Fruit fly (Drosophila melanogaster): ENCODE results near the gene CG10555.

The CG10555 gene

DNA sequence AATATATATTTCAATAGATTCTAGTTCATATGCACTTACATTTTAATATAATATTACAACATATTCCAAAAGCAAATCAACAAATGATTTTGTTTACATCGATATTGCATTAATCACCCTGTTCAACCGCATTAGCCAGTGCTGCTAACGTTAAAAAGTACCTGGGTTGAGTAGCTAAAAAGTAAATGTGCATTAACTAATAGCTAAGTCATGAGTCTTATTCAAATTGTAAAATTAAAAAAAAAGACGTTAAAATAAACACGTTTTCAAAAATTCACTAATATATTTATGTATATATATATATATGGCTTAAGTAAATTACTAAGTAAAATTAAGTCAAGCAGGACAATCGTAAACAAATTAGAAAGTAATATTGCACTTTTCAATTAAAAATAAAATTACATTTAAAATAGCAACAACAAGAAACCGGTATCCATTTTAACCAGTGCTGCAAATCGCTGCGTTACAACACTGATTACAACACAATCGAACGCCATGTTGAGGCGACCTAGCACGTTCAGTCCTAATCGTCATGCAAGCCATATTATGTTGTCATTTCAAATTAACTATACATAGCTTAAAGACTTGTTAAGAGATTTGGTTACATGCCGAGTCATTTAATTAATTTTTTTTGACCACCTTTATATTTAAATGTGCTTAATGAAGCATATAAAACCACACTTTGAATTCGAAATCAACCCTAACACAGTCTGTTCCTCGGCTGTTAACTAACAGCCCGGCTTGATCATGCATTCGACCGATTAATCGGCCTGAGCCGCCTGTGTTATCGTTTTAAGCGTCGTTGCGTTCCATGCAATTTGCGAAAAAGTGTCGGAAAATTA is at the start of gene CG10555 (continued):
- TF ChIP-seq Nf-YC (tag; optimal IDR thresholded peaks at IDR 0.05) = peak; percentile 63
- TF ChIP-seq CG13424 (tag; optimal IDR thresholded peaks at IDR 0.05) = peak; percentile 96
- peak; percentile 45 for TF ChIP-seq Nf-YB (GFP tag; optimal IDR thresholded peaks at IDR 0.05)
- TF ChIP-seq Chrac-16 (GFP tag; optimal IDR thresholded peaks at IDR 0.05) = peak; percentile 80
- TF ChIP-seq CG32767 (GFP tag; IDR thresholded peaks at IDR 0.05) = peak; percentile 71; the same call in 1 of the 2 replicates
- TF ChIP-seq vfl (GFP tag; optimal IDR thresholded peaks at IDR 0.05) = peak; percentile 84
- TF ChIP-seq CG13296 (GFP tag; optimal IDR thresholded peaks at IDR 0.05) = peak; percentile 16
- TF ChIP-seq zf30C (GFP tag; optimal IDR thresholded peaks at IDR 0.05) = no peak
- TF ChIP-seq dmrt99B (tag; optimal IDR thresholded peaks at IDR 0.05) = peak; percentile 68
- TF ChIP-seq tna (GFP tag; IDR thresholded peaks at IDR 0.05; ENCODE audit: partially characterized antibody) = peak; percentile 69
- no peak for TF ChIP-seq ash1 (GFP tag; optimal IDR thresholded peaks at IDR 0.05)
- no peak for TF ChIP-seq CG3838 (GFP tag; optimal IDR thresholded peaks at IDR 0.05)
- TF ChIP-seq CG11723 (GFP tag; optimal IDR thresholded peaks at IDR 0.05) = peak; percentile 74
- TF ChIP-seq wdn (GFP tag; IDR thresholded peaks at IDR 0.05) = peak; percentile 83
- peak; percentile 57 for TF ChIP-seq Doc2 (GFP tag; IDR thresholded peaks at IDR 0.05)
- peak; percentile 75 for TF ChIP-seq CG4328 (GFP tag; optimal IDR thresholded peaks at IDR 0.05)
- peak; percentile 90 for TF ChIP-seq Mad (GFP tag; optimal IDR thresholded peaks at IDR 0.05)
- peak; percentile 82 for TF ChIP-seq ssp (GFP tag; IDR thresholded peaks at IDR 0.05)
- peak; percentile 90 for TF ChIP-seq zfh1 (GFP tag; IDR thresholded peaks at IDR 0.05)
- peak; percentile 97 for TF ChIP-seq zen (tag; optimal IDR thresholded peaks at IDR 0.05)
- TF ChIP-seq cwo (GFP tag; optimal IDR thresholded peaks at IDR 0.05) = peak; percentile 36
- TF ChIP-seq CG17359 (tag; optimal IDR thresholded peaks at IDR 0.05) = peak; percentile 57
- TF ChIP-seq CG15011 (GFP tag; optimal IDR thresholded peaks at IDR 0.05) = peak; percentile 11
- TF ChIP-seq CG12071 (GFP tag; optimal IDR thresholded peaks at IDR 0.05) = no peak
- peak; percentile 90 for TF ChIP-seq tin (GFP tag; optimal IDR thresholded peaks at IDR 0.05)
- peak; percentile 81 for TF ChIP-seq CG14860 (GFP tag; IDR thresholded peaks at IDR 0.05; ENCODE audit: partially characterized antibody)
- TF ChIP-seq CG42726 (GFP tag; IDR thresholded peaks at IDR 0.05; ENCODE audit: partially characterized antibody) = peak; percentile 56; the same call in 1 of the 2 replicates
- TF ChIP-seq gcm2 (GFP tag; optimal IDR thresholded peaks at IDR 0.05) = peak; percentile 71
- peak; percentile 76 for TF ChIP-seq dan (GFP tag; IDR thresholded peaks at IDR 0.05)
- peak; percentile 41 for TF ChIP-seq Lhr (GFP tag; optimal IDR thresholded peaks at IDR 0.05)
- TF ChIP-seq mld (GFP tag; IDR thresholded peaks at IDR 0.05; ENCODE audit: partially characterized antibody) = peak; percentile 47; the same call in 1 of the 3 replicates
- TF ChIP-seq CG3281 (GFP tag; optimal IDR thresholded peaks at IDR 0.05) = peak; percentile 63
- peak; percentile 75 for TF ChIP-seq klu (GFP tag; IDR thresholded peaks at IDR 0.05)
- TF ChIP-seq chif (GFP tag; optimal IDR thresholded peaks at IDR 0.05) = peak; percentile 91 to 94
- TF ChIP-seq CG14667 (GFP tag; IDR thresholded peaks at IDR 0.05) = peak; percentile 60
- peak; percentile 89 for TF ChIP-seq Xbp1 (GFP tag; optimal IDR thresholded peaks at IDR 0.05)
- TF ChIP-seq Pdp1 (GFP tag; optimal IDR thresholded peaks at IDR 0.05) = peak; percentile 86 to 89
- TF ChIP-seq Bteb2 (GFP tag; optimal IDR thresholded peaks at IDR 0.05) = peak; percentile 88
- no peak for TF ChIP-seq Hr39 (optimal IDR thresholded peaks at IDR 0.05)
- TF ChIP-seq CG9932 (GFP tag; IDR thresholded peaks at IDR 0.05) = peak; percentile 92
- TF ChIP-seq CG8924 (tag; optimal IDR thresholded peaks at IDR 0.05) = peak; percentile 81
- TF ChIP-seq lilli (GFP tag; optimal IDR thresholded peaks at IDR 0.05) = peak; percentile 90
- no peak for TF ChIP-seq odd (GFP tag; optimal IDR thresholded peaks at IDR 0.05)
- peak; percentile 86 for TF ChIP-seq HLH3B (GFP tag; IDR thresholded peaks at IDR 0.05)
- peak; percentile 95 for TF ChIP-seq CG1603 (tag; optimal IDR thresholded peaks at IDR 0.05)
- peak; percentile 77 for TF ChIP-seq CG18599 (GFP tag; optimal IDR thresholded peaks at IDR 0.05)
- TF ChIP-seq HmgD (GFP tag; optimal IDR thresholded peaks at IDR 0.05) = peak; percentile 70
- peak; percentile 28 for TF ChIP-seq Deaf1 (tag; optimal IDR thresholded peaks at IDR 0.05)
